Fruit fly (Drosophila melanogaster) whole organism, embryonic: ENCODE data around the gene Drs.
A peak's percentile ranks its signal among the peaks of the same experiment; 100 is the strongest.

Experiments used
- BEAF-32 ChIP-seq: fragments of 200-800 bp; sonication (Bioruptor generic); optimal IDR thresholded peaks from 3 replicates; lab custom pipeline; 2017; ENCODE audit warnings: missing biosample characterization, missing genetic modification characterization, mild to moderate bottlenecking, moderate library complexity, missing genetic modification reagents
- C15 ChIP-seq: fragments of 200-800 bp; sonication (Bioruptor generic); IDR thresholded peaks from 3 replicates; pipeline ENCODE4 v1.3.6; 2022; ENCODE audit warnings: missing biosample characterization, missing genetic modification characterization
- CG1024 ChIP-seq: fragments of 200-800 bp; sonication (Bioruptor generic); IDR thresholded peaks from 2 replicates; pipeline ENCODE4 v1.3.6; 2022; ENCODE audit warnings: missing biosample characterization, missing genetic modification characterization
- CG10543 ChIP-seq: fragments of 200-800 bp; sonication (Bioruptor generic); optimal IDR thresholded peaks from 3 replicates; lab custom pipeline; 2017; ENCODE audit warnings: missing biosample characterization, mild to moderate bottlenecking, missing genetic modification characterization, moderate library complexity
- CG11560 ChIP-seq: fragments of 200-800 bp; sonication (Bioruptor generic); IDR thresholded peaks from 3 replicates; pipeline ENCODE4 v1.3.6; 2022; ENCODE audit warnings: missing biosample characterization, missing genetic modification characterization
- CG11695 ChIP-seq: fragments of 200-800 bp; sonication (Bioruptor generic); IDR thresholded peaks from 3 replicates; pipeline ENCODE4 v1.3.6; 2022; ENCODE audit warnings: missing biosample characterization, missing genetic modification characterization
- CG12942 ChIP-seq: fragments of 200-800 bp; sonication (Bioruptor generic); optimal IDR thresholded peaks from 3 replicates; lab custom pipeline; 2016; ENCODE audit warnings: missing biosample characterization, missing genetic modification characterization
- CG15073 ChIP-seq: fragments of 200-800 bp; sonication (Bioruptor generic); optimal IDR thresholded peaks from 2 replicates; lab custom pipeline; 2016; ENCODE audit warnings: missing biosample characterization, missing genetic modification characterization
- CG15601 ChIP-seq: fragments of 200-800 bp; sonication (Bioruptor generic); optimal IDR thresholded peaks from 3 replicates; lab custom pipeline; 2019; ENCODE audit warnings: missing biosample characterization, mild to moderate bottlenecking, missing genetic modification characterization, moderate library complexity
- CG1603 ChIP-seq: fragments of 200-800 bp; sonication (Bioruptor generic); optimal IDR thresholded peaks from 2 replicates; lab custom pipeline; 2019; ENCODE audit warnings: missing biosample characterization, mild to moderate bottlenecking, missing genetic modification characterization, moderate library complexity
- CG16815 ChIP-seq: fragments of 200-800 bp; sonication (Bioruptor generic); optimal IDR thresholded peaks from 3 replicates; lab custom pipeline; 2017; ENCODE audit warnings: missing biosample characterization, mild to moderate bottlenecking, missing genetic modification characterization
- CG17829 ChIP-seq: fragments of 200-800 bp; optimal IDR thresholded peaks from 2 replicates; lab custom pipeline; 2019; ENCODE audit warnings: missing biosample characterization, mild to moderate bottlenecking, missing genetic modification characterization, moderate library complexity
- CG1792 ChIP-seq: fragments of 200-800 bp; sonication (Bioruptor generic); optimal IDR thresholded peaks from 2 replicates; lab custom pipeline; 2016; ENCODE audit warnings: missing biosample characterization, missing genetic modification characterization
- CG18764 ChIP-seq: fragments of 200-800 bp; sonication (Bioruptor generic); optimal IDR thresholded peaks from 3 replicates; lab custom pipeline; 2016; ENCODE audit warnings: missing biosample characterization, missing genetic modification characterization
- CG2875 ChIP-seq: fragments of 200-800 bp; sonication (Bioruptor generic); optimal IDR thresholded peaks from 2 replicates; lab custom pipeline; 2017; ENCODE audit warnings: missing biosample characterization, mild to moderate bottlenecking, missing genetic modification characterization, missing genetic modification reagents
- CG2889 ChIP-seq: fragments of 200-800 bp; sonication (Bioruptor generic); IDR thresholded peaks from 3 replicates; pipeline ENCODE4 v1.3.6; 2022; ENCODE audit warnings: missing biosample characterization, missing genetic modification characterization
- CG33557 ChIP-seq: fragments of 200-800 bp; sonication (Bioruptor generic); optimal IDR thresholded peaks from 2 replicates; lab custom pipeline; 2019; ENCODE audit warnings: missing biosample characterization, mild to moderate bottlenecking, missing genetic modification characterization, moderate library complexity
- CG34376 ChIP-seq: fragments of 200-800 bp; sonication (Bioruptor generic); optimal IDR thresholded peaks from 2 replicates; lab custom pipeline; 2018; ENCODE audit warnings: missing biosample characterization, mild to moderate bottlenecking, missing genetic modification characterization
- CG3847 ChIP-seq: fragments of 200-800 bp; sonication (Bioruptor generic); IDR thresholded peaks from 2 replicates; pipeline ENCODE4 v1.3.6; 2022; ENCODE audit warnings: missing biosample characterization, missing genetic modification characterization
- CG4424 ChIP-seq: fragments of 200-800 bp; sonication (Bioruptor generic); optimal IDR thresholded peaks from 3 replicates; lab custom pipeline; 2016; ENCODE audit warnings: missing biosample characterization, missing genetic modification characterization
- CG6272 ChIP-seq: fragments of 200-800 bp; sonication (Bioruptor generic); IDR thresholded peaks from 2 replicates; pipeline ENCODE4 v1.3.6; 2022; ENCODE audit warnings: missing biosample characterization, missing genetic modification characterization
- CG6689 ChIP-seq: fragments of 200-800 bp; sonication (Bioruptor generic); IDR thresholded peaks from 2 replicates; pipeline ENCODE4 v1.3.6; 2022; ENCODE audit warnings: missing biosample characterization, missing genetic modification characterization
- CG7271 ChIP-seq: fragments of 200-800 bp; sonication (Bioruptor generic); optimal IDR thresholded peaks from 2 replicates; lab custom pipeline; 2018; ENCODE audit warnings: missing biosample characterization, mild to moderate bottlenecking, missing genetic modification characterization, moderate library complexity
- CTCF ChIP-seq: fragments of 200-800 bp; sonication (Bioruptor generic); optimal IDR thresholded peaks from 2 replicates; lab custom pipeline; 2017; ENCODE audit warnings: missing biosample characterization, mild to moderate bottlenecking, missing genetic modification characterization, moderate library complexity
- CoRest ChIP-seq: fragments of 200-800 bp; sonication (Bioruptor generic); optimal IDR thresholded peaks from 3 replicates; lab custom pipeline; 2018; ENCODE audit warnings: missing biosample characterization, mild to moderate bottlenecking, missing genetic modification characterization, moderate library complexity
- E2f1 ChIP-seq: fragments of 200-800 bp; sonication (Bioruptor generic); IDR thresholded peaks from 2 replicates; pipeline ENCODE4 v1.3.6; 2022; ENCODE audit warnings: missing biosample characterization, missing genetic modification characterization
- Elba2 ChIP-seq: fragments of 200-800 bp; sonication (Bioruptor generic); optimal IDR thresholded peaks from 3 replicates; lab custom pipeline; 2016; ENCODE audit warnings: missing biosample characterization, missing genetic modification characterization
- Kr ChIP-seq: fragments of 200-800 bp; sonication (Bioruptor generic); optimal IDR thresholded peaks from 2 replicates; lab custom pipeline; 2017; ENCODE audit warnings: missing biosample characterization, mild to moderate bottlenecking, missing genetic modification characterization
- MTF-1 ChIP-seq: fragments of 200-800 bp; sonication (Bioruptor generic); optimal IDR thresholded peaks from 2 replicates; lab custom pipeline; 2018; ENCODE audit warnings: missing biosample characterization, mild to moderate bottlenecking, missing genetic modification characterization, borderline replicate concordance
- Mes4 ChIP-seq: fragments of 200-800 bp; sonication (Bioruptor generic); optimal IDR thresholded peaks from 2 replicates; lab custom pipeline; 2016; ENCODE audit warnings: missing biosample characterization, missing genetic modification characterization
- Neu2 ChIP-seq: fragments of 200-800 bp; sonication (Bioruptor generic); optimal IDR thresholded peaks from 3 replicates; lab custom pipeline; 2016; ENCODE audit warnings: missing biosample characterization, missing genetic modification characterization, borderline replicate concordance
- Usf ChIP-seq: fragments of 200-800 bp; sonication (Bioruptor generic); optimal IDR thresholded peaks from 2 replicates; lab custom pipeline; 2017; ENCODE audit warnings: missing genotype, missing biosample characterization, missing genetic modification characterization
- abd-A ChIP-seq: fragments of 200-800 bp; sonication (Bioruptor generic); optimal IDR thresholded peaks from 3 replicates; lab custom pipeline; 2019; ENCODE audit warnings: missing biosample characterization, mild to moderate bottlenecking, missing genetic modification characterization, moderate library complexity
- ato ChIP-seq: fragments of 200-800 bp; sonication (Bioruptor generic); IDR thresholded peaks from 2 replicates; pipeline ENCODE4 v1.3.6; 2022; ENCODE audit warnings: missing biosample characterization, missing genetic modification characterization; ENCODE audit not compliant: partially characterized antibody
- cas ChIP-seq: fragments of 200-800 bp; sonication (Bioruptor generic); IDR thresholded peaks from 2 replicates; pipeline ENCODE4 v1.3.6; 2022; ENCODE audit warnings: missing biosample characterization, missing genetic modification characterization
- chinmo ChIP-seq: fragments of 200-800 bp; sonication (Bioruptor generic); IDR thresholded peaks from 4 replicates; pipeline ENCODE4 v1.3.6; 2022; ENCODE audit warnings: missing biosample characterization, missing genetic modification characterization; ENCODE audit not compliant: partially characterized antibody
- danr ChIP-seq: fragments of 200-800 bp; sonication (Bioruptor generic); IDR thresholded peaks from 2 replicates; pipeline ENCODE4 v1.3.6; 2022; ENCODE audit warnings: missing biosample characterization, missing genetic modification characterization
- jing ChIP-seq: fragments of 200-800 bp; sonication (Bioruptor generic); optimal IDR thresholded peaks from 2 replicates; lab custom pipeline; 2018; ENCODE audit warnings: missing biosample characterization, mild to moderate bottlenecking, missing genetic modification characterization
- klu ChIP-seq: fragments of 200-800 bp; sonication (Bioruptor generic); IDR thresholded peaks from 2 replicates; pipeline ENCODE4 v1.3.6; 2022; ENCODE audit warnings: missing biosample characterization, missing genetic modification characterization
- lab ChIP-seq: fragments of 200-800 bp; sonication (Bioruptor generic); optimal IDR thresholded peaks from 3 replicates; lab custom pipeline; 2017; ENCODE audit warnings: missing biosample characterization, missing genetic modification characterization, mild to moderate bottlenecking, moderate library complexity, missing genetic modification reagents
- lov ChIP-seq, 2 experiments: fragments of 200-800 bp in 1 of 2; fragments of >200 bp in 1 of 2; sonication (Bioruptor generic) in 1 of 2; IDR thresholded peaks in 1 of 2; optimal IDR thresholded peaks in 1 of 2; 2 replicates in 1 of 2; 3 replicates in 1 of 2; pipeline versions ENCODE4 v1.3.6 to Lab custom; 2017 to 2022; ENCODE audit warnings: missing biosample characterization in 1 of 2, missing genetic modification characterization in 1 of 2
- nerfin-2 ChIP-seq: fragments of 200-800 bp; sonication (Bioruptor generic); IDR thresholded peaks from 2 replicates; pipeline ENCODE4 v1.3.6; 2022; ENCODE audit warnings: missing biosample characterization, missing genetic modification characterization; ENCODE audit not compliant: partially characterized antibody
- pros ChIP-seq: fragments of 200-800 bp; sonication (Bioruptor generic); optimal IDR thresholded peaks from 3 replicates; lab custom pipeline; 2019; ENCODE audit warnings: missing biosample characterization, mild to moderate bottlenecking, missing genetic modification characterization, moderate library complexity
- row ChIP-seq: fragments of 200-800 bp; sonication (Bioruptor generic); IDR thresholded peaks from 3 replicates; pipeline ENCODE4 v1.3.6; 2022; ENCODE audit warnings: missing biosample characterization, missing genetic modification characterization
- sens-2 ChIP-seq: fragments of 200-800 bp; sonication (Bioruptor generic); IDR thresholded peaks from 2 replicates; pipeline ENCODE4 v1.3.6; 2022; ENCODE audit warnings: missing biosample characterization, missing genetic modification characterization
- sna ChIP-seq: fragments of 200-800 bp; sonication (Bioruptor generic); IDR thresholded peaks from 2 replicates; pipeline ENCODE4 v1.3.6; 2022; ENCODE audit warnings: missing biosample characterization, missing genetic modification characterization; ENCODE audit not compliant: partially characterized antibody
- ssp ChIP-seq: fragments of 200-800 bp; sonication (Bioruptor generic); IDR thresholded peaks from 2 replicates; pipeline ENCODE4 v1.3.6; 2022; ENCODE audit warnings: missing biosample characterization, missing genetic modification characterization
- sug ChIP-seq: fragments of 200-800 bp; optimal IDR thresholded peaks from 2 replicates; lab custom pipeline; 2019; ENCODE audit warnings: missing biosample characterization, mild to moderate bottlenecking, missing genetic modification characterization, moderate library complexity
- toy ChIP-seq: fragments of 200-800 bp; sonication (Bioruptor generic); IDR thresholded peaks from 2 replicates; pipeline ENCODE4 v1.3.6; 2022; ENCODE audit warnings: missing biosample characterization, missing genetic modification characterization
- wdn ChIP-seq: fragments of 200-800 bp; sonication (Bioruptor generic); IDR thresholded peaks from 2 replicates; pipeline ENCODE4 v1.3.6; 2022; ENCODE audit warnings: missing biosample characterization, missing genetic modification characterization
- yki ChIP-seq: fragments of >200 bp; optimal IDR thresholded peaks from 3 replicates; lab custom pipeline; 2018

Drs gene

dm6 chr3L:3377965-3378292, 8.6 kb downstream of the Drs start, which contains the start of gene Ids (continued):
- TF ChIP-seq wdn (GFP tag; lab: Robert Waterston, UW) (peak; percentile 72; the same call in 1 of the 2 replicates), CG15601 (tag; lab: Kevin White, UChicago) (peak; percentile 9), Kr (GFP tag; lab: Kevin White, UChicago) (no peak), Usf (no peak), lab (GFP tag; lab: Kevin White, UChicago) (no peak), CG4424 (peak; percentile 67), CG17829 (tag; lab: Kevin White, UChicago) (peak; percentile 67), klu (GFP tag; lab: Robert Waterston, UW) (peak; percentile 58; the same call in 1 of the 2 replicates), CG11560 (tag; lab: Robert Waterston, UW) (peak; percentile 34; the same call in 1 of the 3 replicates), danr (GFP tag; lab: Robert Waterston, UW) (peak; percentile 57), row (GFP tag; lab: Robert Waterston, UW) (peak; percentile 89), BEAF-32 (GFP tag; lab: Kevin White, UChicago) (no peak), CG6272 (GFP tag; lab: Robert Waterston, UW) (peak; percentile 39; the same call in 1 of the 2 replicates), CG6689 (GFP tag; lab: Robert Waterston, UW) (peak; percentile 84), CG11695 (GFP tag; lab: Robert Waterston, UW) (peak; percentile 77; the same call in 2 of the 3 replicates), CG1603 (tag; lab: Kevin White, UChicago) (peak; percentile 27), CG12942 (GFP tag; lab: Kevin White, UChicago) (peak; percentile 45), Mes4 (no peak), Neu2 (GFP tag; lab: Kevin White, UChicago) (no peak), CTCF (GFP tag; lab: Kevin White, UChicago) (no peak), CG16815 (GFP tag; lab: Kevin White, UChicago) (peak; percentile 52), CG34376 (GFP tag; lab: Kevin White, UChicago) (no peak), CG1024 (GFP tag; lab: Robert Waterston, UW) (peak; percentile 64), CG3847 (GFP tag; lab: Robert Waterston, UW) (peak; percentile 68), CG7271 (tag; lab: Kevin White, UChicago) (no peak), CG2875 (GFP tag; lab: Kevin White, UChicago) (peak; percentile 30), chinmo (GFP tag; lab: Robert Waterston, UW) (no peak), pros (GFP tag; lab: Kevin White, UChicago) (no peak), lov (optimal IDR thresholded peaks at IDR 0.05; lab: Kevin White, UChicago) (no peak), lov (GFP tag; IDR thresholded peaks at IDR 0.05; lab: Robert Waterston, UW) (peak; percentile 72; the same call in 1 of the 3 replicates), ato (GFP tag; lab: Robert Waterston, UW) (no peak), cas (GFP tag; lab: Robert Waterston, UW) (peak; percentile 58; the same call in 1 of the 2 replicates), CG18764 (GFP tag; lab: Kevin White, UChicago) (no peak), abd-A (tag; lab: Kevin White, UChicago) (no peak), MTF-1 (GFP tag; lab: Kevin White, UChicago) (no peak), E2f1 (GFP tag; lab: Robert Waterston, UW) (peak; percentile 80), sens-2 (no peak), CG10543 (no peak), Elba2 (no peak), CG15073 (GFP tag; lab: Kevin White, UChicago) (no peak), toy (GFP tag; lab: Robert Waterston, UW) (no peak), jing (no peak), nerfin-2 (no peak), ssp (GFP tag; lab: Robert Waterston, UW) (0 out of 2 replicates have a peak, but pooled peaks have one; percentile 26), CoRest (peak; percentile 61), yki (no peak), CG1792 (GFP tag; lab: Kevin White, UChicago) (no peak), CG33557 (no peak), CG2889 (GFP tag; lab: Robert Waterston, UW) (0 out of 3 replicates have a peak, but pooled peaks have one; percentile 55), sna (no peak), sug (tag; lab: Kevin White, UChicago) (peak; percentile 5), C15 (GFP tag; lab: Robert Waterston, UW) (0 out of 3 replicates have a peak, but pooled peaks have one; percentile 35)
